Worm (Caenorhabditis elegans): ENCODE measurements around the gene M110.3.

The M110.3 gene

ce11 chrII:8174148-8174547 lies 42.3 kb downstream of the M110.3 start:
- no peak for TF ChIP-seq B0310.2 (tag; optimal IDR thresholded peaks at IDR 0.05)
- no peak for TF ChIP-seq ceh-13 (GFP tag; optimal IDR thresholded peaks at IDR 0.05)
- no peak for TF ChIP-seq tra-4 (tag; optimal IDR thresholded peaks at IDR 0.05)
- TF ChIP-seq tbx-37 (GFP tag; conservative IDR thresholded peaks at IDR 0.05) = no peak
- no peak for TF ChIP-seq ceh-36 (tag; optimal IDR thresholded peaks at IDR 0.05)
- no peak for TF ChIP-seq hnd-1 (tag; optimal IDR thresholded peaks at IDR 0.05)
- TF ChIP-seq hmbx-1 (tag; optimal IDR thresholded peaks at IDR 0.05) = no peak
- no peak for TF ChIP-seq pes-1 (GFP tag; IDR thresholded peaks at IDR 0.05)
- no peak for TF ChIP-seq sea-1 (GFP tag; conservative IDR thresholded peaks at IDR 0.05)
- no peak for TF ChIP-seq tbx-11 (GFP tag; IDR thresholded peaks at IDR 0.05)
- no peak for TF ChIP-seq F13C5.2 (tag; optimal IDR thresholded peaks at IDR 0.05)
- no peak for TF ChIP-seq scrt-1 (GFP tag; IDR thresholded peaks at IDR 0.05)
- TF ChIP-seq ama-1 (optimal IDR thresholded peaks at IDR 0.05) = no peak
- no peak for TF ChIP-seq aly-1 (tag; optimal IDR thresholded peaks at IDR 0.05)
- TF ChIP-seq flt-1 (GFP tag; IDR thresholded peaks at IDR 0.05) = no peak

- TF ChIP-seq tbx-37 (GFP tag; conservative IDR thresholded peaks at IDR 0.05) (no peak), hmbx-1 (tag; optimal IDR thresholded peaks at IDR 0.05) (no peak), ets-7 (tag; optimal IDR thresholded peaks at IDR 0.05) (no peak), hmg-4 (GFP tag; optimal IDR thresholded peaks at IDR 0.05) (no peak), aly-1 (tag; optimal IDR thresholded peaks at IDR 0.05) (no peak), ama-1 (optimal IDR thresholded peaks at IDR 0.05) (no peak), sea-1 (GFP tag; conservative IDR thresholded peaks at IDR 0.05) (no peak), tra-4 (tag; optimal IDR thresholded peaks at IDR 0.05) (no peak), tbx-11 (GFP tag; IDR thresholded peaks at IDR 0.05) (no peak), ceh-36 (tag; optimal IDR thresholded peaks at IDR 0.05) (no peak), B0310.2 (tag; optimal IDR thresholded peaks at IDR 0.05) (no peak), scrt-1 (GFP tag; IDR thresholded peaks at IDR 0.05) (no peak), F13C5.2 (tag; optimal IDR thresholded peaks at IDR 0.05) (no peak), flt-1 (GFP tag; IDR thresholded peaks at IDR 0.05) (no peak), pes-1 (GFP tag; IDR thresholded peaks at IDR 0.05) (no peak), ceh-13 (GFP tag; optimal IDR thresholded peaks at IDR 0.05) (no peak), hnd-1 (tag; optimal IDR thresholded peaks at IDR 0.05) (no peak)
These were observed 43.0 kb downstream of the M110.3 start, which contains the start of the genes decr-1.3 and T05C12.1 for ce11 chrII:8173449-8173848. Gene decr-1.3, minus strand, starts transcription at chrII:8173549. Gene T05C12.1, plus strand, starts transcription at chrII:8173680.

- no peak for TF ChIP-seq F13C5.2 (tag; optimal IDR thresholded peaks at IDR 0.05)
- no peak for TF ChIP-seq ets-7 (tag; optimal IDR thresholded peaks at IDR 0.05)
- TF ChIP-seq ceh-13 (GFP tag; optimal IDR thresholded peaks at IDR 0.05) = no peak
- TF ChIP-seq aly-1 (tag; optimal IDR thresholded peaks at IDR 0.05) = no peak
- TF ChIP-seq hnd-1 (tag; optimal IDR thresholded peaks at IDR 0.05) = no peak
- no peak for TF ChIP-seq tbx-37 (GFP tag; conservative IDR thresholded peaks at IDR 0.05)
These were observed 46.0 kb downstream of the M110.3 start, which contains the start of gene T05C12.11 for ce11 chrII:8170374-8170773. Gene T05C12.11, minus strand, starts transcription at chrII:8170474.

DNA sequence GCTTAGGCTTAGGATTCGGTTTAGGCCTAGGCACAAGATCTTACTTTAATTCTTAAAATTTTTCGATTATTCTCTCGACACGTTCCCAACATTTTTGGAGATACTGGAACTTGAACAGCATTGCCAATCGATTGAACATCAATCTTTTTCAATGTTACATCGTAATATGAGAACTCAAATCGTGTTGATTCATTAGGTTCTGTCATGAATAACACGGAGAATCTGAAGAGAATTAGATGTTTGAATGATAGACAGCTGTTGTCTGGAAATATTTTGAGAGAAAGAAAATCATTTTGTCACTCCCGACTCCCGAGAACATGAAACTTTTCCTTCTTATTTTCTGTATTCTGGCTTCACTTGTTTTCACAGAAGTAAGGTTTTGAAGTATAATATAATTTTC lies 47.1 kb downstream of the M110.3 start, which contains the start of gene T05C12.15:
Gene T05C12.15 (plus strand): TSS at position 301 of the 400 bp plus-strand sequence.
- TF ChIP-seq F13C5.2 (tag; optimal IDR thresholded peaks at IDR 0.05) (no peak), hmg-4 (GFP tag; optimal IDR thresholded peaks at IDR 0.05) (no peak), ama-1 (optimal IDR thresholded peaks at IDR 0.05) (no peak), sea-1 (GFP tag; conservative IDR thresholded peaks at IDR 0.05) (no peak), aly-1 (tag; optimal IDR thresholded peaks at IDR 0.05) (no peak), ceh-13 (GFP tag; optimal IDR thresholded peaks at IDR 0.05) (no peak), pes-1 (GFP tag; IDR thresholded peaks at IDR 0.05) (no peak), ets-7 (tag; optimal IDR thresholded peaks at IDR 0.05) (no peak), scrt-1 (GFP tag; IDR thresholded peaks at IDR 0.05) (no peak), ceh-36 (tag; optimal IDR thresholded peaks at IDR 0.05) (no peak), B0310.2 (tag; optimal IDR thresholded peaks at IDR 0.05) (no peak), flt-1 (GFP tag; IDR thresholded peaks at IDR 0.05) (no peak), hmbx-1 (tag; optimal IDR thresholded peaks at IDR 0.05) (no peak), hnd-1 (tag; optimal IDR thresholded peaks at IDR 0.05) (no peak), tra-4 (tag; optimal IDR thresholded peaks at IDR 0.05) (no peak), tbx-11 (GFP tag; IDR thresholded peaks at IDR 0.05) (no peak), tbx-37 (GFP tag; conservative IDR thresholded peaks at IDR 0.05) (no peak)
